Fruit fly (Drosophila melanogaster) whole organism, wandering third instar larva: ENCODE results near the gene Ccdc114.

Source experiments
- Abd-B ChIP-seq: fragments of >200 bp; optimal IDR thresholded peaks from 2 replicates; lab custom pipeline; 2017; ENCODE audit warnings: missing biosample characterization, missing genetic modification characterization
- CG9705 ChIP-seq: fragments of 200-800 bp; sonication (Bioruptor generic); optimal IDR thresholded peaks from 2 replicates; lab custom pipeline; 2018; ENCODE audit warnings: missing biosample characterization, mild to moderate bottlenecking, missing genetic modification characterization
- CrebA ChIP-seq: fragments of 200-800 bp; sonication (Bioruptor generic); optimal IDR thresholded peaks from 2 replicates; lab custom pipeline; 2016; ENCODE audit warnings: missing biosample characterization, mild to moderate bottlenecking, missing genetic modification characterization, borderline replicate concordance
- GATAd ChIP-seq: sonication (Bioruptor generic); optimal IDR thresholded peaks from 2 replicates; lab custom pipeline; 2016; ENCODE audit warnings: missing biosample characterization, missing genetic modification characterization
- HLH106 ChIP-seq: fragments of 200-800 bp; optimal IDR thresholded peaks from 3 replicates; lab custom pipeline; 2019; ENCODE audit warnings: missing biosample characterization, mild to moderate bottlenecking, missing genetic modification characterization, moderate library complexity
- br ChIP-seq: fragments of 200-800 bp; sonication (Bioruptor generic); optimal IDR thresholded peaks from 2 replicates; lab custom pipeline; 2016; ENCODE audit warnings: missing biosample characterization, missing genetic modification characterization
- dsf ChIP-seq: sonication (Bioruptor generic); optimal IDR thresholded peaks from 2 replicates; lab custom pipeline; 2016; ENCODE audit warnings: missing biosample characterization, missing genetic modification characterization, borderline replicate concordance
- ey ChIP-seq: fragments of 200-800 bp; sonication (Bioruptor generic); optimal IDR thresholded peaks from 2 replicates; lab custom pipeline; 2016; ENCODE audit warnings: missing biosample characterization, missing genetic modification characterization
- fru ChIP-seq: fragments of 200-800 bp; sonication (Bioruptor generic); optimal IDR thresholded peaks from 3 replicates; lab custom pipeline; 2016; ENCODE audit warnings: missing biosample characterization, mild to moderate bottlenecking, missing genetic modification characterization
- h ChIP-seq: fragments of 200-800 bp; sonication (Bioruptor generic); optimal IDR thresholded peaks from 3 replicates; lab custom pipeline; 2016; ENCODE audit warnings: missing biosample characterization, mild to moderate bottlenecking, missing genetic modification characterization
- lola ChIP-seq: fragments of >200 bp; optimal IDR thresholded peaks from 2 replicates; lab custom pipeline; 2017; ENCODE audit warnings: missing biosample characterization, missing genetic modification characterization
- pan ChIP-seq: fragments of >200 bp; optimal IDR thresholded peaks from 2 replicates; lab custom pipeline; 2017
- sage ChIP-seq: fragments of 200-800 bp; sonication (Bioruptor generic); optimal IDR thresholded peaks from 2 replicates; lab custom pipeline; 2016; ENCODE audit warnings: missing biosample characterization, mild to moderate bottlenecking, missing genetic modification characterization
- usp ChIP-seq: fragments of >200 bp; optimal IDR thresholded peaks from 2 replicates; lab custom pipeline; 2017; ENCODE audit warnings: missing biosample characterization, missing genetic modification characterization

dm6 chr3R:16632698-16633097, 8.2 kb upstream of the Ccdc114 start:
- TF ChIP-seq pan (lab: Kevin White, UChicago) (no peak), CrebA (GFP tag; lab: Kevin White, UChicago) (no peak), Abd-B (GFP tag; lab: Kevin White, UChicago) (no peak), sage (GFP tag; lab: Kevin White, UChicago) (no peak), fru (GFP tag; lab: Kevin White, UChicago) (no peak), lola (GFP tag; lab: Kevin White, UChicago) (no peak), ey (no peak), dsf (no peak), GATAd (no peak), CG9705 (GFP tag; lab: Kevin White, UChicago) (no peak), br (no peak), usp (GFP tag; lab: Kevin White, UChicago) (no peak), HLH106 (tag; lab: Kevin White, UChicago) (no peak), h (no peak)
